Fruit fly (Drosophila melanogaster) Kc167 (cell line): ENCODE measurements around the gene CG34265.

Experiments used
- Myc ChIP-seq: fragments of >200 bp; optimal IDR thresholded peaks from 2 replicates; lab custom pipeline; 2017; ENCODE audit warnings: missing external identifiers
- h ChIP-seq: fragments of >200 bp; optimal IDR thresholded peaks from 3 replicates; lab custom pipeline; 2018; ENCODE audit warnings: missing external identifiers
- insv ChIP-seq: fragments of >200 bp; optimal IDR thresholded peaks from 3 replicates; lab custom pipeline; 2018; ENCODE audit warnings: missing external identifiers
- psq ChIP-seq: fragments of >200 bp; optimal IDR thresholded peaks from 2 replicates; lab custom pipeline; 2017; ENCODE audit warnings: missing external identifiers

DNA sequence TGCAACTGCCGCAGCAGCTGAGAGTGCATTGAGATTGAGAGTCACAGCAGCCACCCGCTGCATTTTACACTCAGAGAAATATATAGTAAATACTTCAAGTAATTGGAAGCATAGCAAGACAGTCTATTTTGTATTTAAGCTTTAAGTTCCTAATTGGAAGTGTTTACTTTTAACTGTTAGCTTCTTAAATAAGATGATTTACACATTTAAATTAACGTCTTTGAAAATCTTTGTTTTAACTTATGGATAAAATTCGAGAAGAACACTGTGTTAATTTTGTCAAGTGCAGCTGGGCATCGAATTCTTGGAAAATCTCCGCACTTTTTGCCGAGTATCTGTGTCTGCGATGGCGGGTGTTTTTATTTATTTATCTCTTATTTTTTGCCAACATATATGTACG lies 8.6 kb upstream of the CG34265 start:
- TF ChIP-seq psq (lab: Kevin White, UChicago) (no peak), h (lab: Kevin White, UChicago) (no peak), insv (lab: Kevin White, UChicago) (no peak), Myc (lab: Kevin White, UChicago) (no peak)
